Fruit fly (Drosophila melanogaster) whole organism, adult: ENCODE data around the gene ZnT77C.

Experiments used
- CG11617 ChIP-seq: fragments of 200-800 bp; sonication (Bioruptor generic); optimal IDR thresholded peaks from 2 replicates; lab custom pipeline; 2017; ENCODE audit warnings: mild to moderate bottlenecking, missing biosample characterization, missing genetic modification reagents, missing genetic modification characterization
- CG14711 ChIP-seq: fragments of 200-800 bp; sonication (Bioruptor generic); optimal IDR thresholded peaks from 2 replicates; lab custom pipeline; 2018; ENCODE audit warnings: missing biosample characterization, mild to moderate bottlenecking, missing genetic modification characterization, moderate library complexity
- CG1620 ChIP-seq: fragments of 200-800 bp; sonication (Bioruptor generic); optimal IDR thresholded peaks from 2 replicates; lab custom pipeline; 2016; ENCODE audit warnings: missing biosample characterization, missing genetic modification characterization
- Mnt ChIP-seq: fragments of 200-800 bp; sonication (Bioruptor generic); optimal IDR thresholded peaks from 2 replicates; lab custom pipeline; 2016; ENCODE audit warnings: missing biosample characterization, mild to moderate bottlenecking, missing genetic modification characterization
- cic ChIP-seq: fragments of 200-800 bp; sonication (Bioruptor generic); optimal IDR thresholded peaks from 2 replicates; lab custom pipeline; 2017; ENCODE audit warnings: missing biosample characterization, mild to moderate bottlenecking, missing genetic modification characterization, moderate library complexity
- cnc ChIP-seq, 2 experiments: fragments of >200 bp; optimal IDR thresholded peaks; 2 replicates each; lab custom pipeline; 2017
- kay ChIP-seq: fragments of 200-800 bp; sonication (Bioruptor generic); peaks from one replicate; lab custom pipeline; 2016; ENCODE audit warnings: missing biosample characterization, missing genetic modification characterization, borderline replicate concordance
- ovo ChIP-seq: fragments of 200-800 bp; sonication (Bioruptor generic); optimal IDR thresholded peaks from 2 replicates; lab custom pipeline; 2016; ENCODE audit warnings: missing biosample characterization, missing genetic modification characterization

- TF ChIP-seq CG1620 (GFP tag; lab: Kevin White, UChicago): no peak
- no peak for TF ChIP-seq Mnt
- no peak for TF ChIP-seq CG11617
- TF ChIP-seq kay (GFP tag; lab: Kevin White, UChicago): no peak
- no peak for TF ChIP-seq cic (GFP tag; lab: Kevin White, UChicago)
- TF ChIP-seq ovo: no peak
- TF ChIP-seq CG14711 (tag; lab: Kevin White, UChicago): no peak
- no peak for TF ChIP-seq cnc (optimal IDR thresholded peaks at IDR 0.05; lab: Kevin White, UChicago)
Measured at dm6 chr3L:20465941-20466340, 28.8 kb downstream of the ZnT77C start, which contains the start of gene CG42764.
